Fruit fly (Drosophila melanogaster) whole organism, adult: ENCODE measurements around the gene CG9521.

ENCODE experiments used
- CG12768 ChIP-seq: fragments of 200-800 bp; sonication (Bioruptor generic); optimal IDR thresholded peaks from 2 replicates; lab custom pipeline; 2017; ENCODE audit warnings: missing biosample characterization, missing genetic modification characterization, mild to moderate bottlenecking, moderate library complexity, missing genetic modification reagents
- CG14711 ChIP-seq: fragments of 200-800 bp; sonication (Bioruptor generic); optimal IDR thresholded peaks from 2 replicates; lab custom pipeline; 2018; ENCODE audit warnings: missing biosample characterization, mild to moderate bottlenecking, missing genetic modification characterization, moderate library complexity
- CG1620 ChIP-seq: fragments of 200-800 bp; sonication (Bioruptor generic); optimal IDR thresholded peaks from 2 replicates; lab custom pipeline; 2016; ENCODE audit warnings: missing biosample characterization, missing genetic modification characterization
- CG7101 ChIP-seq: fragments of 200-800 bp; sonication (Bioruptor generic); optimal IDR thresholded peaks from 2 replicates; lab custom pipeline; 2018; ENCODE audit warnings: missing biosample characterization, mild to moderate bottlenecking, missing genetic modification characterization, moderate library complexity
- Crg-1 ChIP-seq: fragments of 200-800 bp; sonication (Bioruptor generic); optimal IDR thresholded peaks from 2 replicates; lab custom pipeline; 2016; ENCODE audit warnings: missing biosample characterization, missing genetic modification characterization
- bab1 ChIP-seq: fragments of 200-800 bp; sonication (Bioruptor generic); optimal IDR thresholded peaks from 3 replicates; lab custom pipeline; 2019; ENCODE audit warnings: missing biosample characterization, mild to moderate bottlenecking, missing genetic modification characterization, moderate library complexity
- ovo ChIP-seq: fragments of 200-800 bp; sonication (Bioruptor generic); optimal IDR thresholded peaks from 2 replicates; lab custom pipeline; 2016; ENCODE audit warnings: missing biosample characterization, missing genetic modification characterization
- tj ChIP-seq: fragments of 200-800 bp; sonication (Bioruptor generic); optimal IDR thresholded peaks from 3 replicates; lab custom pipeline; 2017; ENCODE audit warnings: missing biosample characterization, mild to moderate bottlenecking, missing genetic modification characterization, moderate library complexity
- toe ChIP-seq: fragments of 200-800 bp; sonication (Bioruptor generic); optimal IDR thresholded peaks from 2 replicates; lab custom pipeline; 2016; ENCODE audit warnings: missing biosample characterization, missing genetic modification characterization

DNA sequence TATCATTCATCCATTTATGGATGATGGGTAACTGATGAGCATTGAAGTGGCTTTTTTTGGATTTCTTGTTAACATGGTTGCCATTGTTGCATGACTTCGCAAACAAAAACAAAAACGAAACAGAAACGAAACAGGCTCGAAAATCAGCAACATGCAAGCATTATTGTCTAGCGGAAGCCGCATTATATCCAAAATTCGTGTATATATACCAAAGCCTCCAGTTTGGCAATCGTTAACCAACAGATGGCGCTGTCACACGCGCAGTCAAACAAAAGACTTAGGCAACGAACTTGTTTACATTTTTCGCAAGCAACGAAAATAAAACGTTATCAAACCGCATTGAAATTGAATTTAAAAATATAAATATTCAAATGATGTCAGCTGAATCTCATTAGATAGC, 25.8 kb upstream of the CG9521 start:
- TF ChIP-seq tj (GFP tag; lab: Kevin White, UChicago) (no peak), CG1620 (GFP tag; lab: Kevin White, UChicago) (no peak), bab1 (GFP tag; lab: Kevin White, UChicago) (no peak), CG12768 (GFP tag; lab: Kevin White, UChicago) (no peak), toe (GFP tag; lab: Kevin White, UChicago) (no peak), Crg-1 (no peak), CG7101 (tag; lab: Kevin White, UChicago) (no peak), CG14711 (tag; lab: Kevin White, UChicago) (no peak), ovo (GFP tag; lab: Kevin White, UChicago) (no peak)
